Fruit fly (Drosophila melanogaster) whole organism, embryonic: ENCODE results near the gene sky.

ENCODE experiments used
- Ada2b ChIP-seq: fragments of 200-800 bp; sonication (Bioruptor generic); IDR thresholded peaks from 2 replicates; pipeline ENCODE4 v1.3.6; 2022; ENCODE audit warnings: missing biosample characterization, missing genetic modification characterization
- CG11456 ChIP-seq: fragments of 200-800 bp; sonication (Bioruptor generic); IDR thresholded peaks from 3 replicates; pipeline ENCODE4 v1.3.6; 2022; ENCODE audit warnings: missing biosample characterization, missing genetic modification characterization
- CG11560 ChIP-seq: fragments of 200-800 bp; sonication (Bioruptor generic); IDR thresholded peaks from 3 replicates; pipeline ENCODE4 v1.3.6; 2022; ENCODE audit warnings: missing biosample characterization, missing genetic modification characterization
- CG11723 ChIP-seq: fragments of 200-800 bp; sonication (Bioruptor generic); optimal IDR thresholded peaks from 2 replicates; lab custom pipeline; 2017; ENCODE audit warnings: missing biosample characterization, mild to moderate bottlenecking, missing genetic modification characterization
- CG12155 ChIP-seq: fragments of 200-800 bp; sonication (Bioruptor generic); optimal IDR thresholded peaks from 3 replicates; lab custom pipeline; 2016; ENCODE audit warnings: missing biosample characterization, missing genetic modification characterization
- CG1603 ChIP-seq: fragments of 200-800 bp; sonication (Bioruptor generic); optimal IDR thresholded peaks from 2 replicates; lab custom pipeline; 2019; ENCODE audit warnings: missing biosample characterization, mild to moderate bottlenecking, missing genetic modification characterization, moderate library complexity
- CG17385 ChIP-seq: fragments of 200-800 bp; sonication (Bioruptor generic); optimal IDR thresholded peaks from 3 replicates; lab custom pipeline; 2018; ENCODE audit warnings: missing biosample characterization, mild to moderate bottlenecking, missing genetic modification characterization
- CG2116 ChIP-seq: fragments of 200-800 bp; sonication (Bioruptor generic); optimal IDR thresholded peaks from 3 replicates; lab custom pipeline; 2018; ENCODE audit warnings: missing biosample characterization, mild to moderate bottlenecking, missing genetic modification characterization
- CG2678 ChIP-seq: fragments of 200-800 bp; sonication (Bioruptor generic); optimal IDR thresholded peaks from 3 replicates; lab custom pipeline; 2019; ENCODE audit warnings: missing biosample characterization, mild to moderate bottlenecking, missing genetic modification characterization, moderate library complexity
- CG2875 ChIP-seq: fragments of 200-800 bp; sonication (Bioruptor generic); optimal IDR thresholded peaks from 2 replicates; lab custom pipeline; 2017; ENCODE audit warnings: missing biosample characterization, mild to moderate bottlenecking, missing genetic modification characterization, missing genetic modification reagents
- CG30020 ChIP-seq: fragments of 200-800 bp; optimal IDR thresholded peaks from 2 replicates; lab custom pipeline; 2019; ENCODE audit warnings: missing biosample characterization, mild to moderate bottlenecking, missing genetic modification characterization, moderate library complexity
- CG30431 ChIP-seq: fragments of 200-800 bp; sonication (Bioruptor generic); optimal IDR thresholded peaks from 2 replicates; lab custom pipeline; 2017; ENCODE audit warnings: missing biosample characterization, missing genetic modification characterization
- CG3163 ChIP-seq: fragments of 200-800 bp; sonication (Bioruptor generic); optimal IDR thresholded peaks from 3 replicates; lab custom pipeline; 2016; ENCODE audit warnings: missing biosample characterization, missing genetic modification characterization
- CG34422 ChIP-seq: fragments of 200-800 bp; sonication (Bioruptor generic); IDR thresholded peaks from 3 replicates; pipeline ENCODE4 v1.3.6; 2022; ENCODE audit warnings: missing biosample characterization, missing genetic modification characterization
- CG3838 ChIP-seq: fragments of 200-800 bp; sonication (Bioruptor generic); optimal IDR thresholded peaks from 3 replicates; lab custom pipeline; 2016; ENCODE audit warnings: missing biosample characterization, missing genetic modification characterization
- CG43689 ChIP-seq: fragments of 200-800 bp; sonication (Bioruptor generic); IDR thresholded peaks from 2 replicates; pipeline ENCODE4 v1.3.6; 2022; ENCODE audit warnings: missing biosample characterization, missing genetic modification characterization
- CG4404 ChIP-seq: fragments of 200-800 bp; sonication (Bioruptor generic); IDR thresholded peaks from 2 replicates; pipeline ENCODE4 v1.3.6; 2022; ENCODE audit warnings: missing biosample characterization, missing genetic modification characterization
- CG4424 ChIP-seq: fragments of 200-800 bp; sonication (Bioruptor generic); optimal IDR thresholded peaks from 3 replicates; lab custom pipeline; 2016; ENCODE audit warnings: missing biosample characterization, missing genetic modification characterization
- CG6683 ChIP-seq: fragments of 200-800 bp; sonication (Bioruptor generic); optimal IDR thresholded peaks from 2 replicates; lab custom pipeline; 2017; ENCODE audit warnings: missing biosample characterization, mild to moderate bottlenecking, missing genetic modification characterization, missing genetic modification reagents
- CG7839 ChIP-seq: fragments of 200-800 bp; sonication (Bioruptor generic); optimal IDR thresholded peaks from 3 replicates; lab custom pipeline; 2018; ENCODE audit warnings: missing biosample characterization, mild to moderate bottlenecking, missing genetic modification characterization, moderate library complexity
- CG8924 ChIP-seq: fragments of 200-800 bp; optimal IDR thresholded peaks from 3 replicates; lab custom pipeline; 2019; ENCODE audit warnings: missing biosample characterization, mild to moderate bottlenecking, missing genetic modification characterization, moderate library complexity
- CG9215 ChIP-seq: fragments of 200-800 bp; sonication (Bioruptor generic); IDR thresholded peaks from 2 replicates; pipeline ENCODE4 v1.3.6; 2022; ENCODE audit warnings: missing biosample characterization, missing genetic modification characterization
- Chrac-16 ChIP-seq: fragments of 200-800 bp; sonication (Bioruptor generic); optimal IDR thresholded peaks from 3 replicates; lab custom pipeline; 2016; ENCODE audit warnings: missing biosample characterization, missing genetic modification characterization
- CoRest ChIP-seq: fragments of 200-800 bp; sonication (Bioruptor generic); optimal IDR thresholded peaks from 3 replicates; lab custom pipeline; 2018; ENCODE audit warnings: missing biosample characterization, mild to moderate bottlenecking, missing genetic modification characterization, moderate library complexity
- ERR ChIP-seq: fragments of 200-800 bp; sonication (Bioruptor generic); optimal IDR thresholded peaks from 2 replicates; lab custom pipeline; 2016; ENCODE audit warnings: missing biosample characterization, missing genetic modification characterization
- Fer3 ChIP-seq: fragments of 200-800 bp; sonication (Bioruptor generic); optimal IDR thresholded peaks from 2 replicates; lab custom pipeline; 2018; ENCODE audit warnings: missing biosample characterization, mild to moderate bottlenecking, missing genetic modification characterization, moderate library complexity
- HHEX ChIP-seq: fragments of 200-800 bp; sonication (Bioruptor generic); optimal IDR thresholded peaks from 3 replicates; lab custom pipeline; 2017; ENCODE audit warnings: missing biosample characterization, mild to moderate bottlenecking, missing genetic modification characterization, missing genetic modification reagents
- Hey ChIP-seq: fragments of 200-800 bp; sonication (Bioruptor generic); optimal IDR thresholded peaks from 3 replicates; lab custom pipeline; 2018; ENCODE audit warnings: missing biosample characterization, mild to moderate bottlenecking, missing genetic modification characterization
- HmgZ ChIP-seq: fragments of 200-800 bp; sonication (Bioruptor generic); optimal IDR thresholded peaks from 2 replicates; lab custom pipeline; 2018; ENCODE audit warnings: missing biosample characterization, mild to moderate bottlenecking, missing genetic modification characterization
- Sox102F ChIP-seq: fragments of 200-800 bp; sonication (Bioruptor generic); optimal IDR thresholded peaks from 2 replicates; lab custom pipeline; 2018; ENCODE audit warnings: missing biosample characterization, mild to moderate bottlenecking, missing genetic modification characterization, moderate library complexity
- Sry-β ChIP-seq: fragments of 200-800 bp; sonication (Bioruptor generic); optimal IDR thresholded peaks from 2 replicates; lab custom pipeline; 2018; ENCODE audit warnings: missing biosample characterization, mild to moderate bottlenecking, missing genetic modification characterization, moderate library complexity
- Xrp1 ChIP-seq: fragments of 200-800 bp; sonication (Bioruptor generic); IDR thresholded peaks from 2 replicates; pipeline ENCODE4 v1.3.6; 2022; ENCODE audit warnings: missing biosample characterization, missing genetic modification characterization
- ase ChIP-seq: fragments of 200-800 bp; sonication (Bioruptor generic); IDR thresholded peaks from 3 replicates; pipeline ENCODE4 v1.3.6; 2022; ENCODE audit warnings: missing biosample characterization, missing genetic modification characterization
- az2 ChIP-seq: fragments of 200-800 bp; sonication (Bioruptor generic); optimal IDR thresholded peaks from 3 replicates; lab custom pipeline; 2016; ENCODE audit warnings: missing biosample characterization, missing genetic modification characterization
- bab2 ChIP-seq: fragments of 200-800 bp; sonication (Bioruptor generic); optimal IDR thresholded peaks from 2 replicates; lab custom pipeline; 2016; ENCODE audit warnings: missing biosample characterization, missing genetic modification characterization
- cg ChIP-seq: fragments of 200-800 bp; sonication (Bioruptor generic); optimal IDR thresholded peaks from 3 replicates; lab custom pipeline; 2019; ENCODE audit warnings: missing biosample characterization, mild to moderate bottlenecking, missing genetic modification characterization, moderate library complexity
- crc ChIP-seq: fragments of 200-800 bp; sonication (Bioruptor generic); optimal IDR thresholded peaks from 2 replicates; lab custom pipeline; 2016; ENCODE audit warnings: missing biosample characterization, missing genetic modification characterization
- dati ChIP-seq: fragments of 200-800 bp; sonication (Bioruptor generic); IDR thresholded peaks from 2 replicates; pipeline ENCODE4 v1.3.6; 2022; ENCODE audit warnings: missing biosample characterization, missing genetic modification characterization
- disco-r ChIP-seq: fragments of 200-800 bp; sonication (Bioruptor generic); optimal IDR thresholded peaks from 2 replicates; lab custom pipeline; 2016; ENCODE audit warnings: missing biosample characterization, missing genetic modification characterization
- fd64A ChIP-seq: fragments of 200-800 bp; sonication (Bioruptor generic); optimal IDR thresholded peaks from 3 replicates; lab custom pipeline; 2018; ENCODE audit warnings: missing biosample characterization, mild to moderate bottlenecking, missing genetic modification characterization
- gce ChIP-seq: fragments of 200-800 bp; sonication (Bioruptor generic); IDR thresholded peaks from 3 replicates; pipeline ENCODE4 v1.3.6; 2022; ENCODE audit warnings: missing biosample characterization, missing genetic modification characterization
- gem ChIP-seq: fragments of 200-800 bp; sonication (Bioruptor generic); optimal IDR thresholded peaks from 2 replicates; lab custom pipeline; 2019; ENCODE audit warnings: missing biosample characterization, mild to moderate bottlenecking, missing genetic modification characterization, moderate library complexity
- ken ChIP-seq: fragments of 200-800 bp; sonication (Bioruptor generic); IDR thresholded peaks from 3 replicates; pipeline ENCODE4 v1.3.6; 2022; ENCODE audit warnings: missing biosample characterization, missing genetic modification characterization
- org-1 ChIP-seq: fragments of 200-800 bp; sonication (Bioruptor generic); optimal IDR thresholded peaks from 2 replicates; lab custom pipeline; 2017; ENCODE audit warnings: missing biosample characterization, missing genetic modification characterization
- sens ChIP-seq: fragments of 200-800 bp; sonication (Bioruptor generic); peaks from one replicate; lab custom pipeline; 2016; ENCODE audit warnings: missing biosample characterization, missing genetic modification characterization
- sima ChIP-seq: fragments of 200-800 bp; sonication (Bioruptor generic); optimal IDR thresholded peaks from 2 replicates; lab custom pipeline; 2016; ENCODE audit warnings: missing biosample characterization, missing genetic modification characterization
- tup ChIP-seq: fragments of 200-800 bp; sonication (Bioruptor generic); optimal IDR thresholded peaks from 2 replicates; lab custom pipeline; 2016; ENCODE audit warnings: missing biosample characterization, mild to moderate bottlenecking, missing genetic modification characterization, moderate library complexity
- unc-4 ChIP-seq: fragments of 200-800 bp; sonication (Bioruptor generic); IDR thresholded peaks from 2 replicates; pipeline ENCODE4 v1.3.6; 2022; ENCODE audit warnings: missing biosample characterization, missing genetic modification characterization; ENCODE audit not compliant: partially characterized antibody
- vfl ChIP-seq: fragments of 200-800 bp; sonication (Bioruptor generic); optimal IDR thresholded peaks from 2 replicates; lab custom pipeline; 2016; ENCODE audit warnings: missing biosample characterization, missing genetic modification characterization
- vvl ChIP-seq: fragments of 200-800 bp; sonication (Bioruptor generic); IDR thresholded peaks from 2 replicates; pipeline ENCODE4 v1.3.6; 2022; ENCODE audit warnings: missing biosample characterization, missing genetic modification characterization
- zen2 ChIP-seq: fragments of 200-800 bp; sonication (Bioruptor generic); IDR thresholded peaks from 3 replicates; pipeline ENCODE4 v1.3.6; 2022; ENCODE audit warnings: missing biosample characterization, missing genetic modification characterization; ENCODE audit not compliant: partially characterized antibody

sky gene

dm6 chr2L:20896681-20897341 lies 21.9 kb downstream of the sky start (continued):
- TF ChIP-seq CG6683 (no peak), CG17385 (GFP tag; lab: Kevin White, UChicago) (peak; percentile 54), HmgZ (tag; lab: Kevin White, UChicago) (no peak), cg (GFP tag; lab: Kevin White, UChicago) (no peak), Sry-β (GFP tag; lab: Kevin White, UChicago) (peak; percentile 37), bab2 (GFP tag; lab: Kevin White, UChicago) (peak; percentile 9), CG3163 (GFP tag; lab: Kevin White, UChicago) (no peak), CG9215 (GFP tag; lab: Robert Waterston, UW) (no peak), CG7839 (tag; lab: Kevin White, UChicago) (no peak), CG12155 (GFP tag; lab: Kevin White, UChicago) (no peak), Xrp1 (GFP tag; lab: Robert Waterston, UW) (peak; percentile 56; the same call in 1 of the 2 replicates), ken (GFP tag; lab: Robert Waterston, UW) (0 out of 3 replicates have a peak, but pooled peaks have one; percentile 5), crc (no peak), CG34422 (GFP tag; lab: Robert Waterston, UW) (no peak), fd64A (peak; percentile 89), CG30431 (no peak), az2 (no peak), Sox102F (GFP tag; lab: Kevin White, UChicago) (peak; percentile 39), CG4424 (GFP tag; lab: Kevin White, UChicago) (no peak), CG11723 (GFP tag; lab: Kevin White, UChicago) (peak; percentile 43), CoRest (tag; lab: Kevin White, UChicago) (no peak), Fer3 (tag; lab: Kevin White, UChicago) (peak; percentile 46), vvl (GFP tag; lab: Robert Waterston, UW) (no peak), CG30020 (no peak), vfl (no peak), CG3838 (GFP tag; lab: Kevin White, UChicago) (peak; percentile 17), sima (GFP tag; lab: Kevin White, UChicago) (no peak), gce (GFP tag; lab: Robert Waterston, UW) (peak; percentile 72; the same call in 2 of the 3 replicates), gem (peak; percentile 37), CG8924 (peak; percentile 6), CG4404 (GFP tag; lab: Robert Waterston, UW) (no peak), ERR (no peak), Chrac-16 (GFP tag; lab: Kevin White, UChicago) (no peak), CG2875 (GFP tag; lab: Kevin White, UChicago) (peak; percentile 65), HHEX (GFP tag; lab: Kevin White, UChicago) (peak; percentile 69), dati (GFP tag; lab: Robert Waterston, UW) (no peak), org-1 (GFP tag; lab: Kevin White, UChicago) (no peak), CG2116 (GFP tag; lab: Kevin White, UChicago) (no peak), CG43689 (GFP tag; lab: Robert Waterston, UW) (no peak), CG1603 (tag; lab: Kevin White, UChicago) (peak; percentile 24), ase (GFP tag; lab: Robert Waterston, UW) (no peak), unc-4 (GFP tag; lab: Robert Waterston, UW) (no peak), Ada2b (no peak), tup (no peak), zen2 (no peak), CG2678 (tag; lab: Kevin White, UChicago) (peak; percentile 72), disco-r (GFP tag; lab: Kevin White, UChicago) (no peak), sens (GFP tag; lab: Kevin White, UChicago) (peak; percentile 88), CG11560 (tag; lab: Robert Waterston, UW) (no peak), Hey (tag; lab: Kevin White, UChicago) (no peak), CG11456 (GFP tag; lab: Robert Waterston, UW) (no peak)
